Worm (Caenorhabditis elegans): ENCODE measurements around the gene F19G12.11.

F19G12.11 gene

ce11 chrX:1458793-1459192 is 32.5 kb upstream of the F19G12.11 start, which contains the start of gene D1005.2:
D1005.2 (plus strand) TSS chrX:1459022.
- TF ChIP-seq scrt-1 (GFP tag; IDR thresholded peaks at IDR 0.05) (no peak), hmbx-1 (tag; optimal IDR thresholded peaks at IDR 0.05) (no peak), ceh-36 (tag; optimal IDR thresholded peaks at IDR 0.05) (no peak), flt-1 (GFP tag; IDR thresholded peaks at IDR 0.05) (no peak), tra-4 (tag; optimal IDR thresholded peaks at IDR 0.05) (no peak), sea-1 (GFP tag; conservative IDR thresholded peaks at IDR 0.05) (no peak), hmg-4 (GFP tag; optimal IDR thresholded peaks at IDR 0.05) (no peak), tbx-37 (GFP tag; conservative IDR thresholded peaks at IDR 0.05) (no peak)

- TF ChIP-seq tbx-37 (GFP tag; conservative IDR thresholded peaks at IDR 0.05): no peak
- no peak for TF ChIP-seq tra-4 (tag; optimal IDR thresholded peaks at IDR 0.05)
- no peak for TF ChIP-seq tbx-11 (GFP tag; IDR thresholded peaks at IDR 0.05)
- no peak for TF ChIP-seq hnd-1 (tag; optimal IDR thresholded peaks at IDR 0.05)
- TF ChIP-seq F13C5.2 (tag; optimal IDR thresholded peaks at IDR 0.05): no peak
- no peak for TF ChIP-seq flt-1 (GFP tag; IDR thresholded peaks at IDR 0.05)
- TF ChIP-seq ceh-36 (tag; optimal IDR thresholded peaks at IDR 0.05): no peak
- no peak for TF ChIP-seq hmbx-1 (tag; optimal IDR thresholded peaks at IDR 0.05)
- no peak for TF ChIP-seq ama-1 (optimal IDR thresholded peaks at IDR 0.05)
Measured at ce11 chrX:1456350-1457080, 30.2 kb upstream of the F19G12.11 start.

DNA sequence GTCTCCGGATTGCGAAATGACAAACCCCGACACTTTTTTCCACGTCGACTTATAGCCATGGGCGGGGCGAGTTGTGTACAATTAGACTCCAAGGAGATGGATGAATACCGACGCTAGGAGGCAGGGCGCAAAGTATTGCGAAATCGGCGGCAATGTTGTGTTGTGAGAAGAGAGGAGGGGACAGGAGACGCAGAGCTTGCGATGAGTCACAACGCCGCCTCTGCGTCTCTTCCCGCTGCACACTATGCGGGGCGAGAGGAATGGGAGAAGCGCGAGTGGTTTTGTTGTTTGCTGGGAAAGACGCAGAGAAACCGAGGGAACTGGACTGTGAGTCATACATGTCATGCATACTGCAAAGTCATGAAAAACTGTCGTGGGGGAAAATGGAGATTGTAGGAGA is 28.1 kb upstream of the F19G12.11 start:
- TF ChIP-seq hmbx-1 (tag; optimal IDR thresholded peaks at IDR 0.05) (no peak), ceh-13 (GFP tag; optimal IDR thresholded peaks at IDR 0.05) (no peak), hmg-4 (GFP tag; optimal IDR thresholded peaks at IDR 0.05) (peak; percentile 79), scrt-1 (GFP tag; IDR thresholded peaks at IDR 0.05) (peak; percentile 67; the same call in 1 of the 2 replicates), ets-7 (tag; optimal IDR thresholded peaks at IDR 0.05) (no peak), hnd-1 (tag; optimal IDR thresholded peaks at IDR 0.05) (no peak), F13C5.2 (tag; optimal IDR thresholded peaks at IDR 0.05) (no peak), aly-1 (tag; optimal IDR thresholded peaks at IDR 0.05) (no peak), flt-1 (GFP tag; IDR thresholded peaks at IDR 0.05) (no peak), tra-4 (tag; optimal IDR thresholded peaks at IDR 0.05) (no peak), sea-1 (GFP tag; conservative IDR thresholded peaks at IDR 0.05) (no peak), pes-1 (GFP tag; IDR thresholded peaks at IDR 0.05) (no peak), tbx-37 (GFP tag; conservative IDR thresholded peaks at IDR 0.05) (no peak), B0310.2 (tag; optimal IDR thresholded peaks at IDR 0.05) (no peak)

- TF ChIP-seq pes-1 (GFP tag; IDR thresholded peaks at IDR 0.05): no peak
- TF ChIP-seq ceh-13 (GFP tag; optimal IDR thresholded peaks at IDR 0.05): no peak
- no peak for TF ChIP-seq flt-1 (GFP tag; IDR thresholded peaks at IDR 0.05)
- TF ChIP-seq tbx-11 (GFP tag; IDR thresholded peaks at IDR 0.05): no peak
- TF ChIP-seq hmg-4 (GFP tag; optimal IDR thresholded peaks at IDR 0.05): no peak
- no peak for TF ChIP-seq hmbx-1 (tag; optimal IDR thresholded peaks at IDR 0.05)
- TF ChIP-seq hnd-1 (tag; optimal IDR thresholded peaks at IDR 0.05): no peak
- TF ChIP-seq sea-1 (GFP tag; conservative IDR thresholded peaks at IDR 0.05): no peak
- TF ChIP-seq B0310.2 (tag; optimal IDR thresholded peaks at IDR 0.05): no peak
Measured at ce11 chrX:1453770-1454169, 27.4 kb upstream of the F19G12.11 start, which contains the start of gene cebp-1. cebp-1 (minus strand) TSS chrX:1453868.

DNA sequence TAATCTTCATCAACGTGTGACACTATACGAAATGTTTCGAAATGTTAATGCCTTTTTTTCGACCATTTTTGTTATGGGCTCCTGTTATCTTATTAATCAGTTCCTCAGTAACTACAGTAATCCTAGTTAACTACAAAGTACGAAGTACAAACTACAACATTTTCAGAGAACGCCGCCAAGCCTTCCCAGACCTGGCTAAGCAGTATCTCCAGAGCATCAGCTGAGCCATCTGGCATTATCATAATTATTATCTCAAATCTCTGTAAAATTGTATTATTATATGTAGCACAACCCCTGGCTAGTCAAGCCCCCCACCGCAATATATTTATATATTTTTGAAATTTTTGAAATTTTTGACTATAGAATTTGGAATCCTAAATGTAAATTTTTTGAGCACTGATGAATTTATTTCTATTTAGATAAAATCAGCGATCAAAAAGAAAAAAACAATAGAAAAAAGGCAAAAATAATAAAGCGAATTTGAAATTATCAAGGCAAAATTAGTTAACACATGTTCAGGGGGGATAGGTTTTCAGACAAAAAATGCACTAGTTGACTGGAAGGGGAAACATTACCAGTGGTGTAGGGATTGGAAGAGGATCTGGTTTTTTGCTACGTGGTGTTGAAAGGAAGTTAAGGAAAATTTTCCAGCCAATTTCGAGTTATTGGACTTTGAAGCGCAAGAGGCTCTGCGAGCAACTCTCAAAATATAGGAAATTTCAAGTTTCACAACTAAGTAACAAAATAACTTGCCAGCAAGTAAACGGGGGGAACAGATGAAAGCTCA is 25.7 kb upstream of the F19G12.11 start:
- TF ChIP-seq ama-1 (optimal IDR thresholded peaks at IDR 0.05) (no peak), hmg-4 (GFP tag; optimal IDR thresholded peaks at IDR 0.05) (no peak), scrt-1 (GFP tag; IDR thresholded peaks at IDR 0.05) (no peak), ceh-36 (tag; optimal IDR thresholded peaks at IDR 0.05) (no peak), aly-1 (tag; optimal IDR thresholded peaks at IDR 0.05) (no peak), hmbx-1 (tag; optimal IDR thresholded peaks at IDR 0.05) (no peak), tra-4 (tag; optimal IDR thresholded peaks at IDR 0.05) (no peak), ceh-13 (GFP tag; optimal IDR thresholded peaks at IDR 0.05) (no peak)

ce11 chrX:1451240-1451639 is 24.9 kb upstream of the F19G12.11 start:
- TF ChIP-seq pes-1 (GFP tag; IDR thresholded peaks at IDR 0.05): no peak
- TF ChIP-seq scrt-1 (GFP tag; IDR thresholded peaks at IDR 0.05): no peak
- TF ChIP-seq ceh-13 (GFP tag; optimal IDR thresholded peaks at IDR 0.05): no peak
- TF ChIP-seq ama-1 (optimal IDR thresholded peaks at IDR 0.05): no peak
- TF ChIP-seq B0310.2 (tag; optimal IDR thresholded peaks at IDR 0.05): no peak
- TF ChIP-seq tbx-11 (GFP tag; IDR thresholded peaks at IDR 0.05): no peak
- no peak for TF ChIP-seq flt-1 (GFP tag; IDR thresholded peaks at IDR 0.05)
- TF ChIP-seq hnd-1 (tag; optimal IDR thresholded peaks at IDR 0.05): no peak

DNA sequence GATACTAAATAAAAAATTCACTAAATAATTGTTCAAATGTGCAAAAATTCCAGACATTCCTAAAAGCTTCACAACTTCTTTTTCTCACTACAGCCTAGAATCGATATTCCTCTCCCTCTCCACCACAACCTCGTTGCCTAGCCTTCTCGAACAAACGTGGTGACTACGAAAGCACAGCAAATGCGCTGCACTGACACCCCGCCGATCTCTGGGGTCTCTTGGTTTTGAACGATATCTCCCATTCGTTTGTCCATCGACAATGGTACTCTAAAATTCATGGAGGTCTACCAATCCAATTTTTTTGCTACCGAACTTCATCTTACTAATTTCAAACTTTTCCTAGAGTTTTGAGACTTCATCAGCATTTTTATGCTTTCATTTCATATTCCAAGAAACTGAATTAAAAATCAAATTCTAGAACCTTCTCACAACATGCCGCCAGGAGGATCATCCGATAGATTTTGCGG is 24.1 kb upstream of the F19G12.11 start, which contains the start of gene W05H7.1:
TSS of gene W05H7.1 (plus strand) at position 417 of the 467 bp plus-strand sequence.
- TF ChIP-seq aly-1 (tag; optimal IDR thresholded peaks at IDR 0.05) (no peak), hmg-4 (GFP tag; optimal IDR thresholded peaks at IDR 0.05) (peak; percentile 50)
